Worm (Caenorhabditis elegans): Measurements from ENCODE around the gene mpz-6.
A peak's percentile ranks its signal among the peaks of the same experiment; 100 is the strongest.

The mpz-6 gene

DNA sequence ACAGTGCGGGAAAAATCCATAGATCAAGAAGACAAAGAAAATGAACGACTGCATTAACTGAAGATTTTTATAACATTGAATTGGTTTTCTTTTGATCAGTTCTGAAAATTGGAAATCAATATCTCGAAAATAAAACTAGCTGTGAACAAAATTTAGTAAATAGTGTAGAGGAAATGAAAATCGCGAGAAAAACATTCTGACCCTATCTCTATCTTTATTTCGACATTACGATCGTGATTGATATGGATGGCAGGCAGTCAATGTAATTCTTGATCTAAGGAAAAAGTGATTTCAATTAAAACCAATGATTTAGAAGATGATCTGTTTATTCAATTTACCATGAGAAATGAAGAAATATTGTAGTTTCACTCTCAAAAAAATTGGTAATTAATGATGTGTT lies 29.1 kb upstream of the mpz-6 start, which contains the start of gene kin-16:
Gene kin-16, minus strand, starts transcription at position 101 of the 400 bp plus-strand sequence.
- TF ChIP-seq lsy-2 (tag; optimal IDR thresholded peaks at IDR 0.05): no peak

- no peak for TF ChIP-seq ceh-82 (tag; optimal IDR thresholded peaks at IDR 0.05)
- TF ChIP-seq nhr-25 (tag; optimal IDR thresholded peaks at IDR 0.05): peak; percentile 26
Measured at ce11 chrII:9433609-9434008, 26.7 kb upstream of the mpz-6 start, which contains the start of gene kin-15. TSS of gene kin-15 (minus strand) at chrII:9433709.

- TF ChIP-seq aly-2 (tag; optimal IDR thresholded peaks at IDR 0.05): no peak
- TF ChIP-seq skn-1 (tag; optimal IDR thresholded peaks at IDR 0.05): no peak
- no peak for TF ChIP-seq dmd-4 (tag; optimal IDR thresholded peaks at IDR 0.05)
- TF ChIP-seq ceh-82 (tag; optimal IDR thresholded peaks at IDR 0.05): no peak
- no peak for TF ChIP-seq mbf-1 (tag; optimal IDR thresholded peaks at IDR 0.05)
- TF ChIP-seq unc-39 (tag; optimal IDR thresholded peaks at IDR 0.05): no peak
Measured at ce11 chrII:9431119-9431518, 24.2 kb upstream of the mpz-6 start.

DNA sequence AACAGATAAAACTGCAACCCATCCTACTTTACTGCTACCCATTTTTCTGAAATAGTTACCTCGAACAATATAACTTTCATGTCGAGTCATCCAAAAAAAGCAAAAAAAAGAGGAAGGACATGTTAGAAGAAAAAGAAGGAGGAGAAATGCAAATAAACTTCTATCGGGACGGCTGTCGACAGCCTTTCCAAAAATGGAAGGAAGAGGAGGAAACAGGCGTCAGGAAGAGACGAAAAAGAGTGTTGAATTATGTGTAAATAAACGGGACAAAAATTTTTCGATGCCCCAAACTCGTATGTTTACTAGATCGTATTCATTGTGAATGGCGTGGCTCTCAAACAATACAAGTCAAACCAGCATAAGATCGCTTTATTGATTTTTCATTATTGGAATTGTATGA lies 20.7 kb upstream of the mpz-6 start, which contains the start of gene M176.5:
Gene M176.5, minus strand, starts transcription at position 101 of the 400 bp plus-strand sequence.
- TF ChIP-seq F13H6.1 (tag; optimal IDR thresholded peaks at IDR 0.05): peak; percentile 15
- no peak for TF ChIP-seq nhr-77 (tag; optimal IDR thresholded peaks at IDR 0.05)

- TF ChIP-seq crh-2 (tag; optimal IDR thresholded peaks at IDR 0.05) (no peak), peb-1 (tag; optimal IDR thresholded peaks at IDR 0.05) (no peak), nhr-6 (tag; optimal IDR thresholded peaks at IDR 0.05) (no peak), nhr-25 (tag; optimal IDR thresholded peaks at IDR 0.05) (no peak), ama-1 (optimal IDR thresholded peaks at IDR 0.05) (no peak), C34F6.9 (tag; optimal IDR thresholded peaks at IDR 0.05) (no peak), mbf-1 (tag; optimal IDR thresholded peaks at IDR 0.05) (no peak), nhr-10 (tag; optimal IDR thresholded peaks at IDR 0.05) (no peak), lin-11 (tag; optimal IDR thresholded peaks at IDR 0.05) (no peak), nhr-21 (tag; optimal IDR thresholded peaks at IDR 0.05) (no peak), ztf-4 (tag; optimal IDR thresholded peaks at IDR 0.05) (no peak), R02D3.7 (tag; optimal IDR thresholded peaks at IDR 0.05) (no peak), mab-5 (tag; optimal IDR thresholded peaks at IDR 0.05) (no peak)
Measured at ce11 chrII:9426076-9426475, 19.2 kb upstream of the mpz-6 start, which contains the start of gene M176.10. TSS of gene M176.10 (minus strand) at chrII:9426176.

ce11 chrII:9421969-9422368 lies 15.0 kb upstream of the mpz-6 start, which contains the start of gene M176.11:
TSS of gene M176.11 (plus strand) at chrII:9422269.
- TF ChIP-seq lsy-2 (tag; optimal IDR thresholded peaks at IDR 0.05) (no peak), lin-39 (tag; optimal IDR thresholded peaks at IDR 0.05) (no peak), C34F6.9 (tag; optimal IDR thresholded peaks at IDR 0.05) (no peak), unc-39 (tag; optimal IDR thresholded peaks at IDR 0.05) (no peak), sma-3 (GFP tag; optimal IDR thresholded peaks at IDR 0.05) (no peak), ztf-1 (GFP tag; conservative IDR thresholded peaks at IDR 0.05) (no peak), snpc-4 (tag; optimal IDR thresholded peaks at IDR 0.05) (no peak), nhr-129 (tag; optimal IDR thresholded peaks at IDR 0.05) (no peak), nhr-77 (tag; optimal IDR thresholded peaks at IDR 0.05) (no peak), lin-11 (tag; optimal IDR thresholded peaks at IDR 0.05) (no peak), fos-1 (tag; optimal IDR thresholded peaks at IDR 0.05) (no peak), mab-5 (tag; optimal IDR thresholded peaks at IDR 0.05) (no peak), nhr-25 (tag; optimal IDR thresholded peaks at IDR 0.05) (no peak)

DNA sequence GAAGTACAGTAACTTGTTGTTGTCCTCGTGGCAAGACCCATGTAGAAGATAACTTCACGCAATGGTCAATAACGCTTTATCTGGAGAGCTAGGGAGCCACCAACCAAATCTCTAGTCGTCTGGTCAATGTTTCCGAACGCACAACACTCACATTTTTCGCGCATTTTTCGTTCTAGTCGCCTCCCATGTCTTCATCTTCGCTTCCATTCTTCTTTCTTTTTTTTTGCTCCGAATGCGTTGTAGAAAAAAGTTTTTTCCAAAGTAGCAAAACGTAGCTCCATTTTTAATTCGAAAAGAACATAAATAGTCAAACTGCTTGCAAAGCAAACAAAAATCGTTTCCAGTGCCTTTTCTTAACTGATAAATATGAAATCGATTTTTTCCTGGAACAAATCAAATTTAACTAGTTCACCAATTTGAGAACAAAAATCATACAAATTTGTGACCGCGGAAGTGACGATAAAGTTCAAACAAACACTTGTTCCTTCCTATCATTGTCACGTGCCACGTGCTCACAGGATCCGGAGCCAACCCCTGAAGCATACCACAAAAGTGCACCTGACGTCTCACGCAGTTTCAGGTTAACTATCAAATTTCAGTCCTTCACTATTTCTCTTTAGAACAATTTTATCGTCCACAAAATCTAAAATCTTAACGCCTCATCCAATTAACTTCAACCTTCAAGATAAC lies 12.1 kb upstream of the mpz-6 start:
- TF ChIP-seq sma-9 (GFP tag; optimal IDR thresholded peaks at IDR 0.05) (no peak), sma-9 (tag; optimal IDR thresholded peaks at IDR 0.05) (no peak), nhr-11 (tag; optimal IDR thresholded peaks at IDR 0.05) (no peak), mbf-1 (tag; optimal IDR thresholded peaks at IDR 0.05) (no peak), snpc-4 (tag; optimal IDR thresholded peaks at IDR 0.05) (no peak), dmd-4 (tag; optimal IDR thresholded peaks at IDR 0.05) (no peak), nhr-21 (tag; optimal IDR thresholded peaks at IDR 0.05) (no peak), ztf-4 (tag; optimal IDR thresholded peaks at IDR 0.05) (no peak), nhr-12 (tag; optimal IDR thresholded peaks at IDR 0.05) (no peak), alr-1 (tag; optimal IDR thresholded peaks at IDR 0.05) (no peak), skn-1 (tag; optimal IDR thresholded peaks at IDR 0.05) (no peak), C34F6.9 (tag; optimal IDR thresholded peaks at IDR 0.05) (no peak), ZK546.5 (tag; optimal IDR thresholded peaks at IDR 0.05) (no peak), zag-1 (tag; optimal IDR thresholded peaks at IDR 0.05) (no peak), crh-2 (tag; optimal IDR thresholded peaks at IDR 0.05) (no peak), nhr-77 (tag; optimal IDR thresholded peaks at IDR 0.05) (no peak), nhr-23 (tag; optimal IDR thresholded peaks at IDR 0.05) (no peak), lin-39 (tag; optimal IDR thresholded peaks at IDR 0.05) (no peak)
